Worm (Caenorhabditis elegans) whole organism, young adult: ENCODE data around the gene F11A5.13.

Experiments
- C06A6.2 ChIP-seq: fragments of 200-800 bp; sonication (Bioruptor generic); conservative IDR thresholded peaks from 2 replicates; pipeline ENCODE4 v1.3.6; 2022; ENCODE audit warnings: missing genetic modification characterization, missing compliant biosample characterization
- F23B12.7 ChIP-seq: sonication (generic microtip); optimal IDR thresholded peaks from 2 replicates; lab custom pipeline; 2017; ENCODE audit warnings: missing genetic modification characterization, mild to moderate bottlenecking, missing compliant biosample characterization, antibody characterized with exemption, moderate library complexity; ENCODE audit not compliant: insufficient read depth
- F33H1.4 ChIP-seq: fragments of 200-800 bp; sonication (Bioruptor generic); IDR thresholded peaks from 2 replicates; pipeline ENCODE4 v1.3.6; 2022; ENCODE audit warnings: missing genetic modification reagents, missing genetic modification characterization, missing compliant biosample characterization
- F57A8.1 ChIP-seq: fragments of 200-800 bp; sonication (Bioruptor generic); optimal IDR thresholded peaks from 2 replicates; lab custom pipeline; 2018; ENCODE audit warnings: mild to moderate bottlenecking, missing genetic modification characterization, moderate library complexity, missing compliant biosample characterization
- K11D2.4 ChIP-seq: fragments of 200-800 bp; sonication (Bioruptor generic); IDR thresholded peaks from 2 replicates; pipeline ENCODE4 v1.3.6; 2022; ENCODE audit warnings: missing genetic modification reagents, missing genetic modification characterization, missing compliant biosample characterization
- K12H6.12 ChIP-seq: fragments of 200-800 bp; sonication (Bioruptor generic); optimal IDR thresholded peaks from 2 replicates; lab custom pipeline; 2018; ENCODE audit warnings: mild to moderate bottlenecking, missing genetic modification characterization, missing compliant biosample characterization
- Y53F4B.3 ChIP-seq: fragments of 200-800 bp; sonication (Bioruptor generic); IDR thresholded peaks from 2 replicates; pipeline ENCODE4 v1.3.6; 2022; ENCODE audit warnings: missing genetic modification reagents, missing genetic modification characterization, missing compliant biosample characterization
- Y67H2A.10 ChIP-seq: fragments of 200-800 bp; sonication (Bioruptor generic); conservative IDR thresholded peaks from 2 replicates; pipeline ENCODE4 v1.3.6; 2022; ENCODE audit warnings: missing genetic modification reagents, missing genetic modification characterization, missing compliant biosample characterization
- Y95B8A.8 ChIP-seq: fragments of 200-800 bp; sonication (Bioruptor generic); IDR thresholded peaks from 2 replicates; pipeline ENCODE4 v1.3.6; 2022; ENCODE audit warnings: missing genetic modification reagents, missing genetic modification characterization, missing compliant biosample characterization
- akir-1 ChIP-seq: fragments of 200-800 bp; sonication (Bioruptor generic); optimal IDR thresholded peaks from 2 replicates; lab custom pipeline; 2018; ENCODE audit warnings: mild to moderate bottlenecking, missing genetic modification characterization, moderate library complexity, missing compliant biosample characterization
- ama-1 ChIP-seq, 3 experiments: fragments of 150-350 bp in 1 of 3; sonication (generic microtip) in 2 of 3; optimal IDR thresholded peaks; 2 replicates each; lab custom pipeline; 2014 to 2018; ENCODE audit warnings: missing biosample characterization in 2 of 3, missing genetic modification characterization in 2 of 3, missing genetic modification reagents in 2 of 3
- athp-1 ChIP-seq: sonication (generic microtip); optimal IDR thresholded peaks from 2 replicates; lab custom pipeline; 2017; ENCODE audit warnings: mild to moderate bottlenecking, missing genetic modification characterization, missing compliant biosample characterization
- bed-1 ChIP-seq: fragments of 200-800 bp; sonication (Bioruptor generic); IDR thresholded peaks from 2 replicates; pipeline ENCODE4 v1.3.6; 2022; ENCODE audit warnings: missing genetic modification reagents, missing genetic modification characterization, missing compliant biosample characterization
- cebp-2 ChIP-seq: fragments of 200-800 bp; sonication (Bioruptor generic); IDR thresholded peaks from 2 replicates; pipeline ENCODE4 v1.3.6; 2022; ENCODE audit warnings: missing genetic modification characterization, missing compliant biosample characterization
- ceh-27 ChIP-seq: fragments of 200-800 bp; sonication (Bioruptor generic); optimal IDR thresholded peaks from 2 replicates; lab custom pipeline; 2018; ENCODE audit warnings: mild to moderate bottlenecking, missing genetic modification characterization, moderate library complexity, missing compliant biosample characterization
- ceh-58 ChIP-seq: fragments of 200-800 bp; sonication (Bioruptor generic); IDR thresholded peaks from 2 replicates; pipeline ENCODE4 v1.3.6; 2022; ENCODE audit warnings: missing genetic modification characterization, missing compliant biosample characterization
- chd-7 ChIP-seq: sonication (generic microtip); optimal IDR thresholded peaks from 2 replicates; lab custom pipeline; 2016; ENCODE audit warnings: mild to moderate bottlenecking, missing genetic modification characterization, moderate library complexity, missing compliant biosample characterization
- die-1 ChIP-seq: sonication (generic microtip); optimal IDR thresholded peaks from 2 replicates; lab custom pipeline; 2016; ENCODE audit warnings: missing genotype, mild to moderate bottlenecking, missing genetic modification characterization, missing compliant biosample characterization
- dox-1 ChIP-seq: fragments of 200-800 bp; sonication (Bioruptor generic); IDR thresholded peaks from 2 replicates; pipeline ENCODE4 v1.3.6; 2022; ENCODE audit warnings: missing genetic modification reagents, missing genetic modification characterization, missing compliant biosample characterization
- dpff-1 ChIP-seq: sonication (generic microtip); optimal IDR thresholded peaks from 2 replicates; lab custom pipeline; 2017; ENCODE audit warnings: mild to moderate bottlenecking, missing genetic modification characterization, missing compliant biosample characterization
- egl-18 ChIP-seq: fragments of 200-800 bp; sonication (Bioruptor generic); IDR thresholded peaks from 2 replicates; pipeline ENCODE4 v1.3.6; 2022; ENCODE audit warnings: missing genetic modification reagents, missing genetic modification characterization, missing compliant biosample characterization
- egrh-3 ChIP-seq: fragments of 200-800 bp; sonication (Bioruptor generic); IDR thresholded peaks from 2 replicates; pipeline ENCODE4 v1.3.6; 2022; ENCODE audit warnings: missing genetic modification reagents, missing genetic modification characterization, missing compliant biosample characterization
- ekl-4 ChIP-seq: fragments of 200-800 bp; sonication (Bioruptor generic); IDR thresholded peaks from 2 replicates; pipeline ENCODE4 v1.3.6; 2022; ENCODE audit warnings: missing genetic modification reagents, missing genetic modification characterization, missing compliant biosample characterization
- gei-17 ChIP-seq: fragments of 200-800 bp; sonication (Bioruptor generic); optimal IDR thresholded peaks from 2 replicates; lab custom pipeline; 2018; ENCODE audit warnings: mild to moderate bottlenecking, missing genetic modification characterization, missing compliant biosample characterization
- hlh-12 ChIP-seq: sonication (generic microtip); optimal IDR thresholded peaks from 2 replicates; lab custom pipeline; 2016; ENCODE audit warnings: missing genetic modification characterization, missing compliant biosample characterization
- let-526 ChIP-seq: fragments of 200-800 bp; sonication (Bioruptor generic); IDR thresholded peaks from 2 replicates; pipeline ENCODE4 v1.3.6; 2022; ENCODE audit warnings: missing genetic modification reagents, missing genetic modification characterization, missing compliant biosample characterization
- lin-26 ChIP-seq: fragments of 200-800 bp; sonication (Bioruptor generic); IDR thresholded peaks from 2 replicates; pipeline ENCODE4 v1.3.6; 2022; ENCODE audit warnings: missing genetic modification reagents, missing genetic modification characterization, missing compliant biosample characterization
- madf-3 ChIP-seq: fragments of 200-800 bp; sonication (Bioruptor generic); IDR thresholded peaks from 2 replicates; pipeline ENCODE4 v1.3.6; 2022; ENCODE audit warnings: missing genetic modification reagents, missing genetic modification characterization, missing compliant biosample characterization
- madf-6 ChIP-seq: fragments of 200-800 bp; sonication (Bioruptor generic); IDR thresholded peaks from 2 replicates; pipeline ENCODE4 v1.3.6; 2022; ENCODE audit warnings: missing genetic modification reagents, missing genetic modification characterization, missing compliant biosample characterization
- mxl-1 ChIP-seq: sonication (generic microtip); optimal IDR thresholded peaks from 2 replicates; lab custom pipeline; 2016; ENCODE audit warnings: missing genetic modification characterization, missing compliant biosample characterization
- nfyb-1 ChIP-seq: fragments of 200-800 bp; sonication (Bioruptor generic); IDR thresholded peaks from 2 replicates; pipeline ENCODE4 v1.3.6; 2022; ENCODE audit warnings: missing genetic modification reagents, missing genetic modification characterization, missing compliant biosample characterization
- nhr-120 ChIP-seq: fragments of 200-800 bp; sonication (Bioruptor generic); IDR thresholded peaks from 2 replicates; pipeline ENCODE4 v1.3.6; 2022; ENCODE audit warnings: missing genetic modification characterization, missing compliant biosample characterization
- nhr-179 ChIP-seq: sonication (generic microtip); optimal IDR thresholded peaks from 2 replicates; lab custom pipeline; 2016; ENCODE audit warnings: mild to moderate bottlenecking, missing genetic modification characterization, missing compliant biosample characterization
- nhr-90 ChIP-seq: sonication (generic microtip); optimal IDR thresholded peaks from 2 replicates; lab custom pipeline; 2016; ENCODE audit warnings: missing genotype, mild to moderate bottlenecking, missing genetic modification characterization, missing compliant biosample characterization
- pha-4 ChIP-seq: fragments of 150-350 bp; sonication (generic microtip); optimal IDR thresholded peaks from 2 replicates; lab custom pipeline; 2014; ENCODE audit warnings: missing biosample characterization, missing genetic modification reagents, missing genetic modification characterization
- rcor-1 ChIP-seq: fragments of 200-800 bp; sonication (Bioruptor generic); IDR thresholded peaks from 2 replicates; pipeline ENCODE4 v1.3.6; 2022; ENCODE audit warnings: missing genetic modification reagents, missing genetic modification characterization, missing compliant biosample characterization
- rec-8 ChIP-seq, 2 experiments: sonication (generic microtip); optimal IDR thresholded peaks; 2 replicates each; lab custom pipeline; 2016; ENCODE audit warnings: mild to moderate bottlenecking in 2 of 2, missing genetic modification characterization in 2 of 2, missing genetic modification reagents in 2 of 2, missing genotype in 2 of 2, missing biosample characterization in 1 of 2, missing compliant biosample characterization in 1 of 2, moderate library complexity in 1 of 2
- repo-1 ChIP-seq: sonication (generic microtip); optimal IDR thresholded peaks from 2 replicates; lab custom pipeline; 2017; ENCODE audit warnings: mild to moderate bottlenecking, missing genetic modification characterization, missing compliant biosample characterization
- rpc-1 ChIP-seq, 2 experiments: fragments of 150-350 bp in 1 of 2; sonication (generic microtip) in 1 of 2; optimal IDR thresholded peaks; 2 replicates each; lab custom pipeline; 2014 to 2018; ENCODE audit warnings: missing biosample characterization in 1 of 2, missing genetic modification characterization in 1 of 2, missing genetic modification reagents in 1 of 2, missing genotype in 1 of 2
- snpc-1.3 ChIP-seq: sonication (generic microtip); optimal IDR thresholded peaks from 2 replicates; lab custom pipeline; 2017; ENCODE audit warnings: missing genetic modification characterization, mild to moderate bottlenecking, missing compliant biosample characterization, antibody characterized with exemption, moderate library complexity, missing genotype, missing genetic modification reagents; ENCODE audit not compliant: insufficient read depth
- sptf-2 ChIP-seq: fragments of 200-800 bp; sonication (Bioruptor generic); optimal IDR thresholded peaks from 2 replicates; lab custom pipeline; 2018; ENCODE audit warnings: mild to moderate bottlenecking, missing genetic modification characterization, missing compliant biosample characterization
- tbp1 ChIP-seq: fragments of 200-800 bp; sonication (Bioruptor generic); optimal IDR thresholded peaks from 2 replicates; lab custom pipeline; 2018; ENCODE audit warnings: mild to moderate bottlenecking, missing genetic modification characterization, missing compliant biosample characterization
- tlf-1 ChIP-seq: fragments of 200-800 bp; sonication (Bioruptor generic); optimal IDR thresholded peaks from 2 replicates; lab custom pipeline; 2018; ENCODE audit warnings: mild to moderate bottlenecking, missing genetic modification characterization, missing compliant biosample characterization
- unc-130 ChIP-seq: sonication (generic microtip); optimal IDR thresholded peaks from 2 replicates; lab custom pipeline; 2016; ENCODE audit warnings: missing genetic modification reagents, missing genetic modification characterization, missing compliant biosample characterization
- xnd-1 ChIP-seq: sonication (generic microtip); optimal IDR thresholded peaks from 2 replicates; lab custom pipeline; 2016; ENCODE audit warnings: missing genotype, missing genetic modification reagents, missing genetic modification characterization, missing compliant biosample characterization
- ztf-18 ChIP-seq: sonication (generic microtip); optimal IDR thresholded peaks from 2 replicates; lab custom pipeline; 2016; ENCODE audit warnings: missing genotype, mild to moderate bottlenecking, missing genetic modification characterization, missing compliant biosample characterization
- ztf-3 ChIP-seq: fragments of 200-800 bp; sonication (Bioruptor generic); optimal IDR thresholded peaks from 2 replicates; lab custom pipeline; 2018; ENCODE audit warnings: mild to moderate bottlenecking, missing genetic modification characterization, missing compliant biosample characterization
- ztf-6 ChIP-seq: fragments of 200-800 bp; sonication (Bioruptor generic); IDR thresholded peaks from 2 replicates; pipeline ENCODE4 v1.3.6; 2022; ENCODE audit warnings: missing genetic modification reagents, missing genetic modification characterization, missing compliant biosample characterization

The F11A5.13 gene

ce11 chrV:16225524-16226116 lies 861 bp downstream of the F11A5.13 start (continued):
- TF ChIP-seq ztf-3 (GFP tag; lab: Kevin White, UChicago) (no peak), unc-130 (GFP tag; lab: Kevin White, UChicago) (peak; percentile 13), egrh-3 (GFP tag; lab: Robert Waterston, UW) (0 out of 2 replicates have a peak, but pooled peaks have one; percentile 28), F33H1.4 (GFP tag; lab: Robert Waterston, UW) (peak; percentile 14; the same call in 1 of the 2 replicates), ztf-18 (tag; lab: Kevin White, UChicago) (peak; percentile 27), ekl-4 (GFP tag; lab: Robert Waterston, UW) (peak; percentile 65), snpc-1.3 (tag; lab: Kevin White, UChicago) (no peak), rpc-1 (optimal IDR thresholded peaks at IDR 0.05; lab: Kevin White, UChicago) (no peak), rpc-1 (tag; optimal IDR thresholded peaks at IDR 0.05; lab: Kevin White, UChicago) (peak; percentile 3), dox-1 (peak; percentile 77), die-1 (tag; lab: Kevin White, UChicago) (peak; percentile 45), Y95B8A.8 (GFP tag; lab: Robert Waterston, UW) (no peak), chd-7 (tag; lab: Kevin White, UChicago) (no peak), akir-1 (GFP tag; lab: Kevin White, UChicago) (no peak), ceh-58 (GFP tag; lab: Robert Waterston, UW) (0 out of 2 replicates have a peak, but pooled peaks have one; percentile 50), cebp-2 (GFP tag; lab: Robert Waterston, UW) (no peak), xnd-1 (peak; percentile 24), rcor-1 (0 out of 2 replicates have a peak, but pooled peaks have one; percentile 26), repo-1 (no peak), Y53F4B.3 (no peak), tbp1 (peak; percentile 70), C06A6.2 (GFP tag; lab: Robert Waterston, UW) (no peak), madf-6 (GFP tag; lab: Robert Waterston, UW) (peak; percentile 73), tlf-1 (GFP tag; lab: Kevin White, UChicago) (no peak), athp-1 (tag; lab: Kevin White, UChicago) (no peak), K12H6.12 (tag; lab: Kevin White, UChicago) (no peak), F23B12.7 (tag; lab: Kevin White, UChicago) (peak; percentile 52), nhr-179 (no peak), ceh-27 (no peak), bed-1 (GFP tag; lab: Robert Waterston, UW) (no peak), egl-18 (no peak), nhr-120 (no peak), ztf-6 (GFP tag; lab: Robert Waterston, UW) (no peak), mxl-1 (no peak), madf-3 (GFP tag; lab: Robert Waterston, UW) (no peak), Y67H2A.10 (no peak), sptf-2 (no peak), ama-1 (optimal IDR thresholded peaks at IDR 0.05; lab: Kevin White, UChicago) (no peak), ama-1 (GFP tag; optimal IDR thresholded peaks at IDR 0.05; lab: Kevin White, UChicago) (no peak), hlh-12 (tag; lab: Kevin White, UChicago) (no peak), dpff-1 (tag; lab: Kevin White, UChicago) (no peak), F57A8.1 (GFP tag; lab: Kevin White, UChicago) (no peak), nhr-90 (no peak), gei-17 (GFP tag; lab: Kevin White, UChicago) (no peak), pha-4 (tag; lab: Kevin White, UChicago) (no peak), nfyb-1 (GFP tag; lab: Robert Waterston, UW) (peak; percentile 42; the same call in 1 of the 2 replicates), rec-8 (tag; optimal IDR thresholded peaks at IDR 0.05; lab: Kevin White, UChicago) (no peak), K11D2.4 (GFP tag; lab: Robert Waterston, UW) (no peak), let-526 (no peak), lin-26 (peak; percentile 82)
